Worm (Caenorhabditis elegans): ENCODE results near the gene K09F6.11.
A peak's percentile ranks its signal among the peaks of the same experiment; 100 is the strongest.

The K09F6.11 gene

DNA sequence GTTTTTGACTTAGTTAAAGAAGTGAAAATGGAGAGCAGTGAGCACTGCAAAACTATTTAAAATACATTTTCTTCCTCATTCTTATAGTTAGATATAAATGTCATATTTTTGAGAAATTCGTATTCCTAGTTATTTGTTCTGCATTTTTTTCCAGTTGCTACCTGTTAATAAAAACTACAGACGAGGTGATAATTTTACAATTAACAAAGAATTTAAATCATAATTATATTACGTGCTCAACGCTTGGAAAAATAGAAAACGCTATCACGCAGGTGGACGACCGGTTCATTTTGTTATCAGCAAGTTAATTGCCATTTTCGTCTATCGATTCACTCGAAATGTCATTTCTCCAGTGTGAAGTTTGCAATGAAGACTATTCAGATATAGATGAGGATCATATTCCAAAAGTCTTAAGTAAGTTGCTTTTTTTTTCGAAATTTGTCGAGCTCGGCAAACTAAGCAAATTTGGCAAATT, 38.0 kb downstream of the K09F6.11 start, which contains the start of the genes ZK1240.5 and ZK1240.9:
ZK1240.5 (minus strand) TSS at position 51 of the 475 bp plus-strand sequence.
ZK1240.9 (plus strand) TSS at position 307 of the 475 bp plus-strand sequence.
- TF ChIP-seq aha-1 (tag) (peak; percentile 22), nhr-102 (tag; optimal IDR thresholded peaks at IDR 0.05) (no peak), php-3 (GFP tag; IDR thresholded peaks at IDR 0.05) (peak; percentile 9; the same call in 1 of the 2 replicates), unc-62 (GFP tag; optimal IDR thresholded peaks at IDR 0.05 in 1 of 2) (peak in 1 of 2 experiments; percentile 72), unc-62 (tag; optimal IDR thresholded peaks at IDR 0.05) (no peak), nhr-237 (tag; optimal IDR thresholded peaks at IDR 0.05) (no peak), nhr-28 (tag; optimal IDR thresholded peaks at IDR 0.05) (peak; percentile 26), dmd-6 (GFP tag; IDR thresholded peaks at IDR 0.05) (0 out of 2 replicates have a peak, but pooled peaks have one; percentile 14), pqm-1 (tag; optimal IDR thresholded peaks at IDR 0.05) (peak; percentile 76)

DNA sequence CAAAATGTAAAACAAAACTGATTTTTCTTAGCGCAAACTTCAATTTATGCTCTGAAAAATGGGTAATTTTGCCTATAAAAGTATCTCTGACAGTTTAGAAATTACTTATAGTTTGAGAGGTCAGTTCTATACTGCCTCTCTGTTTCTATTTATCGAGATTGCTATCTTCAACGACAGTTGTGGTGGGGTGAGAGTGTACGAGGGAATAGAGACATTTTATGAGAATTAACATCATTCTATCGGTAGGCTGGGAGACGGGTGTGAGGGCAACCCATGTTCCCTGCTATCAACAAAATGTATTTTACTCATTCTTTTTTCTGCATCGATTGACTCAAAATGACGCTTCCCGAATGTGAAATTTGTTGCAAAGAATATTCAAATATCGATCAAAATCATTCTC, 40.2 kb downstream of the K09F6.11 start, which contains the start of gene ZK1240.3:
ZK1240.3 (plus strand) TSS at position 238 of the 400 bp plus-strand sequence.
- TF ChIP-seq dve-1 (tag; optimal IDR thresholded peaks at IDR 0.05; ENCODE audit: insufficient read depth) (peak; percentile 23), arid-1 (GFP tag; conservative IDR thresholded peaks at IDR 0.05) (no peak), F26F4.8 (GFP tag; conservative IDR thresholded peaks at IDR 0.05) (no peak), unc-62 (GFP tag; optimal IDR thresholded peaks at IDR 0.05 in 1 of 2) (peak in 1 of 2 experiments; percentile 37), unc-62 (tag; optimal IDR thresholded peaks at IDR 0.05) (no peak), nhr-111 (GFP tag; optimal IDR thresholded peaks at IDR 0.05) (no peak), T26A8.4 (GFP tag; IDR thresholded peaks at IDR 0.05) (no peak), zfp-2 (tag; optimal IDR thresholded peaks at IDR 0.05) (no peak), lin-39 (tag; optimal IDR thresholded peaks at IDR 0.05) (no peak), nhr-76 (tag; optimal IDR thresholded peaks at IDR 0.05) (no peak), unc-39 (tag; optimal IDR thresholded peaks at IDR 0.05) (no peak), ZK546.5 (tag; optimal IDR thresholded peaks at IDR 0.05) (no peak), lir-3 (tag; optimal IDR thresholded peaks at IDR 0.05) (no peak), zag-1 (tag; optimal IDR thresholded peaks at IDR 0.05) (no peak), tag-97 (GFP tag; IDR thresholded peaks at IDR 0.05) (no peak), Y75B8A.6 (GFP tag; IDR thresholded peaks at IDR 0.05) (no peak), lin-13 (GFP tag; optimal IDR thresholded peaks at IDR 0.05) (no peak), ama-1 (optimal IDR thresholded peaks at IDR 0.05) (no peak), mep-1 (tag; optimal IDR thresholded peaks at IDR 0.05) (no peak), ceh-44 (GFP tag; IDR thresholded peaks at IDR 0.05) (no peak), lin-29 (GFP tag; IDR thresholded peaks at IDR 0.05) (no peak), nhr-28 (tag; optimal IDR thresholded peaks at IDR 0.05) (peak; percentile 78), hlh-11 (tag; optimal IDR thresholded peaks at IDR 0.05) (peak; percentile 58), duxl-1 (tag; optimal IDR thresholded peaks at IDR 0.05; ENCODE audit: poor library complexity) (no peak), lim-7 (GFP tag; IDR thresholded peaks at IDR 0.05) (no peak), dmd-6 (GFP tag; IDR thresholded peaks at IDR 0.05) (peak; percentile 69), jun-1 (tag; optimal IDR thresholded peaks at IDR 0.05) (no peak), nhr-48 (tag; optimal IDR thresholded peaks at IDR 0.05) (no peak), unc-130 (GFP tag; optimal IDR thresholded peaks at IDR 0.05) (no peak), nhr-41 (GFP tag; IDR thresholded peaks at IDR 0.05) (peak; percentile 55; the same call in 1 of the 2 replicates), attf-4 (tag; optimal IDR thresholded peaks at IDR 0.05) (no peak), mxl-3 (GFP tag; optimal IDR thresholded peaks at IDR 0.05) (no peak), aha-1 (tag) (peak; percentile 80), set-16 (GFP tag; IDR thresholded peaks at IDR 0.05) (no peak), madf-5 (GFP tag; IDR thresholded peaks at IDR 0.05) (no peak), ztf-7 (tag; optimal IDR thresholded peaks at IDR 0.05) (no peak), ceh-32 (tag; optimal IDR thresholded peaks at IDR 0.05; ENCODE audit: poor library complexity) (no peak), skn-1 (tag; optimal IDR thresholded peaks at IDR 0.05) (no peak), ces-1 (GFP tag; optimal IDR thresholded peaks at IDR 0.05) (no peak), F49E8.2 (tag; optimal IDR thresholded peaks at IDR 0.05; ENCODE audit: borderline replicate concordance) (no peak), daf-16 (GFP tag; optimal IDR thresholded peaks at IDR 0.05) (no peak), daf-16 (tag; optimal IDR thresholded peaks at IDR 0.05) (peak; percentile 62), egl-43 (GFP tag; IDR thresholded peaks at IDR 0.05) (no peak), ZK337.2 (GFP tag; IDR thresholded peaks at IDR 0.05) (no peak), dmd-8 (GFP tag; IDR thresholded peaks at IDR 0.05) (no peak), ztf-11 (tag; optimal IDR thresholded peaks at IDR 0.05) (no peak)
